Fruit fly (Drosophila melanogaster): Measurements from ENCODE around the gene Syt12.

Syt12 gene

dm6 chrX:13395988-13396377 lies 36.9 kb downstream of the Syt12 start:
- TF ChIP-seq CG8478 (optimal IDR thresholded peaks at IDR 0.05) (no peak), CTCF (optimal IDR thresholded peaks at IDR 0.05) (no peak)

- TF ChIP-seq CG8478 (optimal IDR thresholded peaks at IDR 0.05) (no peak), CTCF (optimal IDR thresholded peaks at IDR 0.05) (no peak)
Observed at dm6 chrX:13396378-13397099, 37.5 kb downstream of the Syt12 start, which contains the start of gene Bcat. Bcat (plus strand) TSS chrX:13396899.

- no peak for TF ChIP-seq CTCF (optimal IDR thresholded peaks at IDR 0.05)
- TF ChIP-seq CG8478 (optimal IDR thresholded peaks at IDR 0.05): no peak
Observed at dm6 chrX:13397610-13398009, 38.6 kb downstream of the Syt12 start.

- no peak for TF ChIP-seq CG8478 (optimal IDR thresholded peaks at IDR 0.05)
- peak; percentile 88 to 90 for TF ChIP-seq CTCF (optimal IDR thresholded peaks at IDR 0.05)
Observed at dm6 chrX:13401245-13401644, 42.2 kb downstream of the Syt12 start.

dm6 chrX:13402763-13403162 lies 43.7 kb downstream of the Syt12 start, which contains the start of gene CG12725:
CG12725 (minus strand) TSS chrX:13402863.
- TF ChIP-seq CTCF (optimal IDR thresholded peaks at IDR 0.05): no peak
- no peak for TF ChIP-seq CG8478 (optimal IDR thresholded peaks at IDR 0.05)

- TF ChIP-seq CTCF (optimal IDR thresholded peaks at IDR 0.05): no peak
- no peak for TF ChIP-seq CG8478 (optimal IDR thresholded peaks at IDR 0.05)
Observed at dm6 chrX:13403553-13403952, 44.5 kb downstream of the Syt12 start.

- TF ChIP-seq CTCF (optimal IDR thresholded peaks at IDR 0.05) (no peak), CG8478 (optimal IDR thresholded peaks at IDR 0.05) (no peak)
Observed at dm6 chrX:13403962-13404830, 45.1 kb downstream of the Syt12 start, which contains the start of gene GstT4. GstT4 (plus strand) TSS chrX:13404749.

dm6 chrX:13406293-13406692 lies 47.2 kb downstream of the Syt12 start:
- TF ChIP-seq CG8478 (optimal IDR thresholded peaks at IDR 0.05) (no peak), CTCF (optimal IDR thresholded peaks at IDR 0.05) (no peak)

- no peak for TF ChIP-seq CTCF (optimal IDR thresholded peaks at IDR 0.05)
- TF ChIP-seq CG8478 (optimal IDR thresholded peaks at IDR 0.05): no peak
Observed at dm6 chrX:13407673-13408072, 48.6 kb downstream of the Syt12 start.

dm6 chrX:13410887-13411286 lies 51.8 kb downstream of the Syt12 start:
- TF ChIP-seq CG8478 (optimal IDR thresholded peaks at IDR 0.05) (no peak), CTCF (optimal IDR thresholded peaks at IDR 0.05) (no peak)

- no peak for TF ChIP-seq CG8478 (optimal IDR thresholded peaks at IDR 0.05)
- TF ChIP-seq CTCF (optimal IDR thresholded peaks at IDR 0.05): no peak
Observed at dm6 chrX:13411376-13411973, 52.4 kb downstream of the Syt12 start.

- TF ChIP-seq CG8478 (optimal IDR thresholded peaks at IDR 0.05): no peak
- peak; percentile 44 to 58 for TF ChIP-seq CTCF (optimal IDR thresholded peaks at IDR 0.05)
Observed at dm6 chrX:13412941-13413613, 54.0 kb downstream of the Syt12 start, which contains the start of the genes CG1998 and Set2. CG1998 (minus strand) TSS chrX:13413074. Set2 (plus strand) TSS chrX:13413242.
